Worm (Caenorhabditis elegans): ENCODE data around the gene ral-1.

- TF ChIP-seq pha-4 (tag; optimal IDR thresholded peaks at IDR 0.05) (no peak), elt-1 (tag; optimal IDR thresholded peaks at IDR 0.05; ENCODE audit: borderline replicate concordance, insufficient read depth) (no peak), nhr-12 (tag; optimal IDR thresholded peaks at IDR 0.05) (no peak), unc-120 (tag; optimal IDR thresholded peaks at IDR 0.05; ENCODE audit: poor library complexity, severe bottlenecking) (no peak), nhr-237 (tag; optimal IDR thresholded peaks at IDR 0.05) (no peak), lin-13 (tag; optimal IDR thresholded peaks at IDR 0.05) (no peak), unc-62 (GFP tag; optimal IDR thresholded peaks at IDR 0.05) (no peak), nhr-2 (tag; optimal IDR thresholded peaks at IDR 0.05) (no peak), ztf-11 (tag; optimal IDR thresholded peaks at IDR 0.05) (no peak), ceh-43 (GFP tag; optimal IDR thresholded peaks at IDR 0.05) (no peak), unc-39 (tag; optimal IDR thresholded peaks at IDR 0.05) (no peak), blmp-1 (tag; optimal IDR thresholded peaks at IDR 0.05) (no peak), mep-1 (tag; optimal IDR thresholded peaks at IDR 0.05) (no peak)
Observed at ce11 chrIII:3309700-3310099, 1.4 kb upstream of the ral-1 start.

Measured in whole organism, mixed stage, embryonic.